Fruit fly (Drosophila melanogaster) whole organism, embryonic: Measurements from ENCODE around the gene CG33158.
A peak's percentile ranks its signal among the peaks of the same experiment; 100 is the strongest.

Experiments used
- Asciz ChIP-seq: fragments of 200-800 bp; sonication (Bioruptor generic); optimal IDR thresholded peaks from 2 replicates; lab custom pipeline; 2017; ENCODE audit warnings: missing biosample characterization, mild to moderate bottlenecking, missing genetic modification characterization, missing genetic modification reagents
- CG1024 ChIP-seq: fragments of 200-800 bp; sonication (Bioruptor generic); IDR thresholded peaks from 2 replicates; pipeline ENCODE4 v1.3.6; 2022; ENCODE audit warnings: missing biosample characterization, missing genetic modification characterization
- CG10431 ChIP-seq: fragments of 200-800 bp; sonication (Bioruptor generic); optimal IDR thresholded peaks from 3 replicates; lab custom pipeline; 2018; ENCODE audit warnings: missing biosample characterization, mild to moderate bottlenecking, missing genetic modification characterization
- CG1233 ChIP-seq: fragments of 200-800 bp; sonication (Bioruptor generic); optimal IDR thresholded peaks from 4 replicates; lab custom pipeline; 2018; ENCODE audit warnings: missing biosample characterization, mild to moderate bottlenecking, missing genetic modification characterization
- CG12659 ChIP-seq: fragments of 200-800 bp; sonication (Bioruptor generic); optimal IDR thresholded peaks from 3 replicates; lab custom pipeline; 2017; ENCODE audit warnings: mild to moderate bottlenecking, missing biosample characterization, missing genetic modification reagents, missing genetic modification characterization
- CG13424 ChIP-seq: fragments of 200-800 bp; sonication (Bioruptor generic); optimal IDR thresholded peaks from 2 replicates; lab custom pipeline; 2019; ENCODE audit warnings: missing biosample characterization, mild to moderate bottlenecking, missing genetic modification characterization, moderate library complexity
- CG16863 ChIP-seq: fragments of 200-800 bp; sonication (Bioruptor generic); optimal IDR thresholded peaks from 3 replicates; lab custom pipeline; 2016; ENCODE audit warnings: missing biosample characterization, missing genetic modification characterization
- CG17802 ChIP-seq: fragments of 200-800 bp; sonication (Bioruptor generic); optimal IDR thresholded peaks from 2 replicates; lab custom pipeline; 2018; ENCODE audit warnings: missing biosample characterization, mild to moderate bottlenecking, missing genetic modification characterization, moderate library complexity
- CG18619 ChIP-seq: fragments of 200-800 bp; sonication (Bioruptor generic); optimal IDR thresholded peaks from 3 replicates; lab custom pipeline; 2017; ENCODE audit warnings: missing biosample characterization, mild to moderate bottlenecking, missing genetic modification characterization
- CG2712 ChIP-seq: fragments of 200-800 bp; optimal IDR thresholded peaks from 3 replicates; lab custom pipeline; 2019; ENCODE audit warnings: missing biosample characterization, mild to moderate bottlenecking, missing genetic modification characterization, moderate library complexity
- CG3065 ChIP-seq: fragments of 200-800 bp; sonication (Bioruptor generic); optimal IDR thresholded peaks from 2 replicates; lab custom pipeline; 2016; ENCODE audit warnings: missing biosample characterization, missing genetic modification characterization
- CG31365 ChIP-seq: fragments of 200-800 bp; sonication (Bioruptor generic); optimal IDR thresholded peaks from 2 replicates; lab custom pipeline; 2018; ENCODE audit warnings: missing biosample characterization, mild to moderate bottlenecking, missing genetic modification characterization
- CG3163 ChIP-seq: fragments of 200-800 bp; sonication (Bioruptor generic); optimal IDR thresholded peaks from 3 replicates; lab custom pipeline; 2016; ENCODE audit warnings: missing biosample characterization, missing genetic modification characterization
- CG32767 ChIP-seq: fragments of 200-800 bp; sonication (Bioruptor generic); IDR thresholded peaks from 2 replicates; pipeline ENCODE4 v1.3.6; 2022; ENCODE audit warnings: missing biosample characterization, missing genetic modification characterization
- CG4404 ChIP-seq: fragments of 200-800 bp; sonication (Bioruptor generic); IDR thresholded peaks from 2 replicates; pipeline ENCODE4 v1.3.6; 2022; ENCODE audit warnings: missing biosample characterization, missing genetic modification characterization
- CG4707 ChIP-seq: fragments of 200-800 bp; sonication (Bioruptor generic); optimal IDR thresholded peaks from 2 replicates; lab custom pipeline; 2018; ENCODE audit warnings: missing biosample characterization, mild to moderate bottlenecking, missing genetic modification characterization, moderate library complexity
- CG4854 ChIP-seq: fragments of 200-800 bp; sonication (Bioruptor generic); optimal IDR thresholded peaks from 2 replicates; lab custom pipeline; 2016; ENCODE audit warnings: missing biosample characterization, missing genetic modification characterization, inconsistent platforms
- CG5245 ChIP-seq: fragments of 200-800 bp; sonication (Bioruptor generic); optimal IDR thresholded peaks from 3 replicates; lab custom pipeline; 2016; ENCODE audit warnings: missing biosample characterization, missing genetic modification characterization
- CG6765 ChIP-seq: fragments of 200-800 bp; sonication (Bioruptor generic); optimal IDR thresholded peaks from 3 replicates; lab custom pipeline; 2017; ENCODE audit warnings: missing biosample characterization, mild to moderate bottlenecking, missing genetic modification characterization
- CG6791 ChIP-seq: fragments of 200-800 bp; sonication (Bioruptor generic); IDR thresholded peaks from 3 replicates; pipeline ENCODE4 v1.3.6; 2022; ENCODE audit warnings: missing biosample characterization, missing genetic modification characterization; ENCODE audit not compliant: partially characterized antibody
- CG7963 ChIP-seq: fragments of 200-800 bp; sonication (Bioruptor generic); IDR thresholded peaks from 3 replicates; pipeline ENCODE4 v1.3.6; 2022; ENCODE audit warnings: missing biosample characterization, missing genetic modification characterization; ENCODE audit not compliant: partially characterized antibody
- CG8290 ChIP-seq, 3 experiments: fragments of 200-800 bp; sonication (Bioruptor generic); optimal IDR thresholded peaks; 2 replicates each; lab custom pipeline; 2016 to 2019; ENCODE audit warnings: missing biosample characterization in 3 of 3, missing genetic modification characterization in 3 of 3, mild to moderate bottlenecking in 2 of 3, moderate library complexity in 1 of 3
- CG8765 ChIP-seq: fragments of 200-800 bp; sonication (Bioruptor generic); IDR thresholded peaks from 2 replicates; pipeline ENCODE4 v1.3.6; 2022; ENCODE audit warnings: missing biosample characterization, missing genetic modification characterization
- Dek ChIP-seq: fragments of 200-800 bp; sonication (Bioruptor generic); optimal IDR thresholded peaks from 3 replicates; lab custom pipeline; 2019; ENCODE audit warnings: missing biosample characterization, mild to moderate bottlenecking, missing genetic modification characterization, moderate library complexity
- Doc2 ChIP-seq: fragments of 200-800 bp; sonication (Bioruptor generic); IDR thresholded peaks from 2 replicates; pipeline ENCODE4 v1.3.6; 2022; ENCODE audit warnings: missing biosample characterization, missing genetic modification characterization
- Hr51 ChIP-seq, 2 experiments: fragments of 200-800 bp; sonication (Bioruptor generic); optimal IDR thresholded peaks; 2 replicates in 1 of 2; 3 replicates in 1 of 2; lab custom pipeline; 2016 to 2018; ENCODE audit warnings: missing biosample characterization in 2 of 2, missing genetic modification characterization in 2 of 2, mild to moderate bottlenecking in 1 of 2, moderate library complexity in 1 of 2
- Hsf ChIP-seq: fragments of 200-800 bp; sonication (Bioruptor generic); optimal IDR thresholded peaks from 3 replicates; lab custom pipeline; 2016; ENCODE audit warnings: missing biosample characterization, missing genetic modification characterization
- Poxn ChIP-seq: fragments of 200-800 bp; sonication (Bioruptor generic); IDR thresholded peaks from 2 replicates; pipeline ENCODE4 v1.3.6; 2022; ENCODE audit warnings: missing biosample characterization, missing genetic modification characterization
- Ptx1 ChIP-seq: fragments of 200-800 bp; sonication (Bioruptor generic); IDR thresholded peaks from 2 replicates; pipeline ENCODE4 v1.3.6; 2022; ENCODE audit warnings: missing biosample characterization, missing genetic modification characterization
- Rfx ChIP-seq: fragments of 200-800 bp; sonication (Bioruptor generic); IDR thresholded peaks from 2 replicates; pipeline ENCODE4 v1.3.6; 2022; ENCODE audit warnings: missing biosample characterization, missing genetic modification characterization
- abd-A ChIP-seq: fragments of 200-800 bp; sonication (Bioruptor generic); optimal IDR thresholded peaks from 3 replicates; lab custom pipeline; 2019; ENCODE audit warnings: missing biosample characterization, mild to moderate bottlenecking, missing genetic modification characterization, moderate library complexity
- ac ChIP-seq: fragments of 200-800 bp; sonication (Bioruptor generic); optimal IDR thresholded peaks from 3 replicates; lab custom pipeline; 2017; ENCODE audit warnings: missing biosample characterization, mild to moderate bottlenecking, missing genetic modification characterization
- btn ChIP-seq: fragments of 200-800 bp; sonication (Bioruptor generic); optimal IDR thresholded peaks from 2 replicates; lab custom pipeline; 2016; ENCODE audit warnings: missing biosample characterization, missing genetic modification characterization
- chif ChIP-seq, 2 experiments: fragments of 200-800 bp; sonication (Bioruptor generic); optimal IDR thresholded peaks; 3 replicates each; lab custom pipeline; 2016; ENCODE audit warnings: missing biosample characterization in 2 of 2, missing genetic modification characterization in 2 of 2
- insv ChIP-seq, 2 experiments: fragments of 200-800 bp; sonication (Bioruptor generic); optimal IDR thresholded peaks; 3 replicates each; lab custom pipeline; 2016 to 2018; ENCODE audit warnings: missing biosample characterization in 2 of 2, missing genetic modification characterization in 2 of 2
- klu ChIP-seq: fragments of 200-800 bp; sonication (Bioruptor generic); IDR thresholded peaks from 2 replicates; pipeline ENCODE4 v1.3.6; 2022; ENCODE audit warnings: missing biosample characterization, missing genetic modification characterization
- kni ChIP-seq: fragments of 200-800 bp; sonication (Bioruptor generic); optimal IDR thresholded peaks from 3 replicates; lab custom pipeline; 2017; ENCODE audit warnings: mild to moderate bottlenecking, missing biosample characterization, missing genetic modification reagents, missing genetic modification characterization
- lov ChIP-seq, 2 experiments: fragments of 200-800 bp in 1 of 2; fragments of >200 bp in 1 of 2; sonication (Bioruptor generic) in 1 of 2; IDR thresholded peaks in 1 of 2; optimal IDR thresholded peaks in 1 of 2; 2 replicates in 1 of 2; 3 replicates in 1 of 2; pipeline versions ENCODE4 v1.3.6 to Lab custom; 2017 to 2022; ENCODE audit warnings: missing biosample characterization in 1 of 2, missing genetic modification characterization in 1 of 2
- pho ChIP-seq: fragments of 200-800 bp; sonication (Bioruptor generic); optimal IDR thresholded peaks from 2 replicates; lab custom pipeline; 2016; ENCODE audit warnings: missing biosample characterization, missing genetic modification characterization
- pita ChIP-seq: fragments of 200-800 bp; sonication (Bioruptor generic); optimal IDR thresholded peaks from 2 replicates; lab custom pipeline; 2017; ENCODE audit warnings: missing biosample characterization, mild to moderate bottlenecking, missing genetic modification characterization
- pum ChIP-seq: fragments of 200-800 bp; sonication (Bioruptor generic); optimal IDR thresholded peaks from 2 replicates; lab custom pipeline; 2016; ENCODE audit warnings: missing biosample characterization, missing genetic modification characterization
- ro ChIP-seq: fragments of 200-800 bp; sonication (Bioruptor generic); IDR thresholded peaks from 2 replicates; pipeline ENCODE4 v1.3.6; 2022; ENCODE audit warnings: missing biosample characterization, missing genetic modification characterization
- seq ChIP-seq: fragments of 200-800 bp; sonication (Bioruptor generic); IDR thresholded peaks from 2 replicates; pipeline ENCODE4 v1.3.6; 2022; ENCODE audit warnings: missing biosample characterization, missing genetic modification characterization
- stwl ChIP-seq: fragments of 200-800 bp; sonication (Bioruptor generic); optimal IDR thresholded peaks from 3 replicates; lab custom pipeline; 2018; ENCODE audit warnings: missing biosample characterization, mild to moderate bottlenecking, missing genetic modification characterization, moderate library complexity
- tll ChIP-seq, 2 experiments: fragments of 200-800 bp in 1 of 2; fragments of >200 bp in 1 of 2; sonication (Bioruptor generic) in 1 of 2; optimal IDR thresholded peaks; 2 replicates each; lab custom pipeline; 2017 to 2019; ENCODE audit warnings: missing biosample characterization in 2 of 2, missing genetic modification characterization in 2 of 2, mild to moderate bottlenecking in 1 of 2, moderate library complexity in 1 of 2
- tx ChIP-seq: fragments of 200-800 bp; sonication (Bioruptor generic); optimal IDR thresholded peaks from 2 replicates; lab custom pipeline; 2016; ENCODE audit warnings: missing biosample characterization, missing genetic modification characterization
- wek ChIP-seq: fragments of 200-800 bp; sonication (Bioruptor generic); optimal IDR thresholded peaks from 3 replicates; lab custom pipeline; 2018; ENCODE audit warnings: missing biosample characterization, mild to moderate bottlenecking, missing genetic modification characterization, moderate library complexity

The CG33158 gene

DNA sequence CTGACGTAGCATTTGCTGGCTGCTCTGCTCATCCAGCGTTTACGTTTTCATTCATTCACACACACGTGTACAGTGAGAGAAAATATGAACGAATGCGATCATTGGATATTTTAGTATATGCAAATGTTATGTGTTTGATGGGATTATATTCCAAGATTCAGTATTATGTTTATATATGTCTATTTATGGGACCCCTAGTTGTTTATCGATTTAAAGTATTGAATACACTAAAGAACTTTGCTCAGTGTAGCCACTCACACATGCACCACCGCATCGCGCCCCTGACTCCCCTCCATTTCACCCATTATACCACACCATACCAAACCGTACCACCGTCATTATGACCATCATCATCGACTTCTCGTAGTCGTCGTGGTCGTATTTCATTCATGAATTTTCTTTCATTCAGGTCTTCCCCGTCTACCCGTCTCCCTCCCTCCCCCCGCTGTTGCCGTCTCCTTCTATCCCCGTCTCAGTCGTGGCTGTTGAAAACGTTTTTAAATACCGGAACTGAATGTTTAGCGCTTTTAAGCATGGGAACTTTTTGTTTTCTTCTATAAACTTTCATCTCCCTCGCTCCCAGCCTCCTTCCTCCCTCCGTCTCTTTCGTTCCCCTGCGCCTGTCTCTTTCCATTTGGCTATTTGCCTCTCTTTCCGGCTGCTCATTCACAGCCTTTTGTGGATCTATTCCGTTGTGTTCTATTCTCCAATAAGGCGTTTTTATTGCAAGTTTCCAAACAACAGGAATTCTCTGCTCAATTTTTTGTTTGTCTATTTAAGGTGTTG lies 61.2 kb downstream of the CG33158 start (continued):
- TF ChIP-seq CG17802 (tag; lab: Kevin White, UChicago), result peak; percentile 90
- TF ChIP-seq Hr51 (GFP tag; optimal IDR thresholded peaks at IDR 0.05; lab: Kevin White, UChicago), result peak; percentile 93 to 96
- TF ChIP-seq kni (GFP tag; lab: Kevin White, UChicago), result peak; percentile 90
- TF ChIP-seq pita (GFP tag; lab: Kevin White, UChicago), result no peak
- TF ChIP-seq CG6791 (GFP tag; lab: Robert Waterston, UW), result 0 out of 3 replicates have a peak, but pooled peaks have one; percentile 45
- peak; percentile 99 for TF ChIP-seq CG2712
- peak; percentile 85 for TF ChIP-seq CG31365 (tag; lab: Kevin White, UChicago)
- peak; percentile 91 for TF ChIP-seq CG8765 (GFP tag; lab: Robert Waterston, UW)
- TF ChIP-seq seq (GFP tag; lab: Robert Waterston, UW), result peak; percentile 94
- peak; percentile 89 for TF ChIP-seq ro (GFP tag; lab: Robert Waterston, UW)
- peak; percentile 94 for TF ChIP-seq CG18619
- peak; percentile 71 for TF ChIP-seq Doc2 (GFP tag; lab: Robert Waterston, UW)
- TF ChIP-seq Dek (tag; lab: Kevin White, UChicago), result peak; percentile 93
- peak; percentile 96 for TF ChIP-seq ac (GFP tag; lab: Kevin White, UChicago)
- TF ChIP-seq CG4404 (GFP tag; lab: Robert Waterston, UW), result peak; percentile 95
- TF ChIP-seq insv (GFP tag; optimal IDR thresholded peaks at IDR 0.05; lab: Kevin White, UChicago), result peak; percentile 4 to 63
- no peak for TF ChIP-seq CG7963 (GFP tag; lab: Robert Waterston, UW)
- TF ChIP-seq Hsf (GFP tag; lab: Kevin White, UChicago), result peak; percentile 97
- TF ChIP-seq CG32767, result peak; percentile 95
- TF ChIP-seq tx (GFP tag; lab: Kevin White, UChicago), result peak; percentile 95
- TF ChIP-seq CG13424 (tag; lab: Kevin White, UChicago), result peak; percentile 98
- peak; percentile 95 for TF ChIP-seq btn (GFP tag; lab: Kevin White, UChicago)
- peak; percentile 98 for TF ChIP-seq pum
- TF ChIP-seq Rfx (GFP tag; lab: Robert Waterston, UW), result peak; percentile 95
- peak; percentile 80 for TF ChIP-seq CG6765 (GFP tag; lab: Kevin White, UChicago)
- TF ChIP-seq CG8290 (GFP tag; optimal IDR thresholded peaks at IDR 0.05; lab: Kevin White, UChicago), result peak; percentile 97
- peak; percentile 85 to 97 for TF ChIP-seq CG8290 (tag; optimal IDR thresholded peaks at IDR 0.05; lab: Kevin White, UChicago)
- TF ChIP-seq Ptx1 (GFP tag; lab: Robert Waterston, UW), result peak; percentile 97
- TF ChIP-seq abd-A (tag; lab: Kevin White, UChicago), result peak; percentile 79
- peak; percentile 95 for TF ChIP-seq CG1024 (GFP tag; lab: Robert Waterston, UW)
- peak; percentile 97 for TF ChIP-seq CG16863 (GFP tag; lab: Kevin White, UChicago)
- peak; percentile 93 for TF ChIP-seq CG4854 (GFP tag; lab: Kevin White, UChicago)
- TF ChIP-seq CG1233 (GFP tag; lab: Kevin White, UChicago), result peak; percentile 93
- TF ChIP-seq CG5245 (GFP tag; lab: Kevin White, UChicago), result peak; percentile 98
- peak; percentile 98 to 99 for TF ChIP-seq chif (GFP tag; optimal IDR thresholded peaks at IDR 0.05; lab: Kevin White, UChicago)
- peak; percentile 97 for TF ChIP-seq CG12659 (GFP tag; lab: Kevin White, UChicago)
- TF ChIP-seq CG3065 (GFP tag; lab: Kevin White, UChicago), result peak; percentile 93
- TF ChIP-seq wek (GFP tag; lab: Kevin White, UChicago), result peak; percentile 87
- peak; percentile 92 for TF ChIP-seq pho
- TF ChIP-seq klu (GFP tag; lab: Robert Waterston, UW), result peak; percentile 91
- TF ChIP-seq tll (GFP tag; optimal IDR thresholded peaks at IDR 0.05; lab: Kevin White, UChicago), result peak in 1 of 2 experiments; percentile 58
- peak; percentile 93 for TF ChIP-seq CG4707
- TF ChIP-seq Poxn (GFP tag; lab: Robert Waterston, UW), result peak; percentile 57; the same call in 1 of the 2 replicates
- no peak for TF ChIP-seq lov (optimal IDR thresholded peaks at IDR 0.05; lab: Kevin White, UChicago)
- peak; percentile 97 for TF ChIP-seq lov (GFP tag; IDR thresholded peaks at IDR 0.05; lab: Robert Waterston, UW)
- TF ChIP-seq stwl (tag; lab: Kevin White, UChicago), result peak; percentile 77
- TF ChIP-seq Asciz (GFP tag; lab: Kevin White, UChicago), result peak; percentile 95
- TF ChIP-seq CG3163 (GFP tag; lab: Kevin White, UChicago), result peak; percentile 83
- TF ChIP-seq CG10431, result peak; percentile 91
